Worm (Caenorhabditis elegans) whole organism, late embryonic: ENCODE data around the gene F16B4.2.

ENCODE experiments used
- C38D4.7 ChIP-seq: fragments of 200-800 bp; sonication (Bioruptor generic); optimal IDR thresholded peaks from 2 replicates; lab custom pipeline; 2018; ENCODE audit warnings: mild to moderate bottlenecking, missing genetic modification characterization, moderate library complexity, missing compliant biosample characterization
- K02D7.2 ChIP-seq: sonication (generic microtip); optimal IDR thresholded peaks from 2 replicates; lab custom pipeline; 2017; ENCODE audit warnings: mild to moderate bottlenecking, missing genetic modification characterization, missing compliant biosample characterization
- K09A11.1 ChIP-seq: sonication (generic microtip); optimal IDR thresholded peaks from 2 replicates; lab custom pipeline; 2017; ENCODE audit warnings: antibody characterized with exemption, mild to moderate bottlenecking, missing genetic modification characterization, missing compliant biosample characterization; ENCODE audit not compliant: insufficient read depth
- Y22D7AL.16 ChIP-seq: sonication (generic microtip); optimal IDR thresholded peaks from 2 replicates; lab custom pipeline; 2016; ENCODE audit warnings: missing genetic modification characterization, missing compliant biosample characterization
- ceh-19 ChIP-seq: fragments of 200-800 bp; sonication (Bioruptor generic); optimal IDR thresholded peaks from 2 replicates; lab custom pipeline; 2018; ENCODE audit warnings: mild to moderate bottlenecking, missing genetic modification characterization, missing compliant biosample characterization
- ceh-2 ChIP-seq: sonication (generic microtip); optimal IDR thresholded peaks from 2 replicates; lab custom pipeline; 2016; ENCODE audit warnings: missing genotype, missing genetic modification characterization, missing compliant biosample characterization
- ceh-22 ChIP-seq: sonication (generic microtip); optimal IDR thresholded peaks from 2 replicates; lab custom pipeline; 2017; ENCODE audit warnings: missing biosample characterization, missing genetic modification characterization
- ceh-30 ChIP-seq: fragments of 150-350 bp; optimal IDR thresholded peaks from 2 replicates; lab custom pipeline; 2014; ENCODE audit warnings: missing biosample characterization, missing genetic modification characterization
- ceh-34 ChIP-seq: sonication (generic microtip); optimal IDR thresholded peaks from 2 replicates; lab custom pipeline; 2016; ENCODE audit warnings: mild to moderate bottlenecking, missing genetic modification characterization, missing compliant biosample characterization
- ceh-45 ChIP-seq: fragments of 200-800 bp; sonication (Bioruptor generic); IDR thresholded peaks from 2 replicates; pipeline ENCODE4 v1.3.6; 2022; ENCODE audit warnings: missing genetic modification reagents, missing genetic modification characterization, missing compliant biosample characterization
- ceh-48 ChIP-seq: sonication (generic microtip); optimal IDR thresholded peaks from 2 replicates; lab custom pipeline; 2016; ENCODE audit warnings: missing genetic modification characterization, inconsistent platforms, missing compliant biosample characterization
- che-1 ChIP-seq: sonication (generic microtip); optimal IDR thresholded peaks from 2 replicates; lab custom pipeline; 2016; ENCODE audit warnings: mild to moderate bottlenecking, missing genetic modification characterization, missing compliant biosample characterization
- dmd-4 ChIP-seq: sonication (generic microtip); optimal IDR thresholded peaks from 2 replicates; lab custom pipeline; 2016; ENCODE audit warnings: borderline replicate concordance, missing genetic modification characterization, missing compliant biosample characterization
- dve-1 ChIP-seq: sonication (generic microtip); optimal IDR thresholded peaks from 2 replicates; lab custom pipeline; 2017; ENCODE audit warnings: antibody characterized with exemption, mild to moderate bottlenecking, missing genetic modification characterization, missing compliant biosample characterization
- elt-4 ChIP-seq: sonication (generic microtip); optimal IDR thresholded peaks from 2 replicates; lab custom pipeline; 2016; ENCODE audit warnings: missing genetic modification characterization, missing compliant biosample characterization
- eyg-1 ChIP-seq: sonication (generic microtip); optimal IDR thresholded peaks from 2 replicates; lab custom pipeline; 2016; ENCODE audit warnings: missing genotype, missing genetic modification characterization, missing compliant biosample characterization
- fkh-10 ChIP-seq: fragments of 150-350 bp; optimal IDR thresholded peaks from 2 replicates; lab custom pipeline; 2014; ENCODE audit warnings: missing biosample characterization, missing genetic modification reagents, missing genetic modification characterization
- hlh-15 ChIP-seq: sonication (generic microtip); optimal IDR thresholded peaks from 2 replicates; lab custom pipeline; 2016; ENCODE audit warnings: missing genetic modification characterization, missing compliant biosample characterization
- hlh-30 ChIP-seq: sonication (generic microtip); optimal IDR thresholded peaks from 2 replicates; lab custom pipeline; 2017; ENCODE audit warnings: antibody characterized with exemption, missing genetic modification characterization, missing compliant biosample characterization; ENCODE audit not compliant: insufficient read depth
- hlh-6 ChIP-seq: sonication (generic microtip); optimal IDR thresholded peaks from 2 replicates; lab custom pipeline; 2016; ENCODE audit warnings: missing genotype, missing genetic modification characterization, missing compliant biosample characterization
- madf-2 ChIP-seq: sonication (generic microtip); optimal IDR thresholded peaks from 2 replicates; lab custom pipeline; 2017; ENCODE audit warnings: missing genetic modification characterization, missing compliant biosample characterization
- nfya-1 ChIP-seq: sonication (generic microtip); optimal IDR thresholded peaks from 2 replicates; lab custom pipeline; 2017; ENCODE audit warnings: missing genetic modification characterization, mild to moderate bottlenecking, missing compliant biosample characterization, antibody characterized with exemption, moderate library complexity
- nhr-11 ChIP-seq: fragments of 150-350 bp; optimal IDR thresholded peaks from 2 replicates; lab custom pipeline; 2014; ENCODE audit warnings: missing biosample characterization, missing genetic modification characterization
- nhr-232 ChIP-seq: sonication (generic microtip); optimal IDR thresholded peaks from 2 replicates; lab custom pipeline; 2016; ENCODE audit warnings: missing genetic modification characterization, missing compliant biosample characterization
- pag-3 ChIP-seq: sonication (generic microtip); optimal IDR thresholded peaks from 2 replicates; lab custom pipeline; 2016; ENCODE audit warnings: missing compliant biosample characterization, missing genetic modification characterization, borderline replicate concordance
- pax-1 ChIP-seq: fragments of 150-350 bp; optimal IDR thresholded peaks from 2 replicates; lab custom pipeline; 2014; ENCODE audit warnings: missing biosample characterization, missing genetic modification characterization
- pha-2 ChIP-seq: sonication (generic microtip); optimal IDR thresholded peaks from 2 replicates; lab custom pipeline; 2017; ENCODE audit warnings: mild to moderate bottlenecking, missing genetic modification characterization, missing compliant biosample characterization
- pqm-1 ChIP-seq: sonication (generic microtip); optimal IDR thresholded peaks from 2 replicates; lab custom pipeline; 2016; ENCODE audit warnings: missing genetic modification characterization, missing compliant biosample characterization
- ref-2 ChIP-seq: sonication (generic microtip); optimal IDR thresholded peaks from 2 replicates; lab custom pipeline; 2016; ENCODE audit warnings: missing genetic modification characterization, missing compliant biosample characterization
- rnt-1 ChIP-seq: sonication (generic microtip); optimal IDR thresholded peaks from 2 replicates; lab custom pipeline; 2016; ENCODE audit warnings: missing genetic modification characterization, missing compliant biosample characterization
- sdc-2 ChIP-seq: sonication (generic microtip); optimal IDR thresholded peaks from 2 replicates; lab custom pipeline; 2016; ENCODE audit warnings: missing genotype, missing genetic modification characterization, missing compliant biosample characterization
- sox-2 ChIP-seq: fragments of 200-800 bp; sonication (Bioruptor generic); IDR thresholded peaks from 2 replicates; pipeline ENCODE4 v1.3.6; 2022; ENCODE audit warnings: missing genetic modification reagents, missing genetic modification characterization, missing compliant biosample characterization
- syd-9 ChIP-seq: sonication (generic microtip); optimal IDR thresholded peaks from 2 replicates; lab custom pipeline; 2016; ENCODE audit warnings: mild to moderate bottlenecking, missing genetic modification characterization, moderate library complexity, missing compliant biosample characterization
- unc-3 ChIP-seq, 2 experiments: fragments of 200-800 bp in 1 of 2; sonication (Bioruptor generic) in 1 of 2; sonication (generic microtip) in 1 of 2; conservative IDR thresholded peaks in 1 of 2; optimal IDR thresholded peaks in 1 of 2; 2 replicates each; pipeline versions ENCODE4 v1.3.6 to Lab custom; 2016 to 2022; ENCODE audit warnings: missing compliant biosample characterization in 2 of 2, missing genetic modification characterization in 2 of 2, missing genetic modification reagents in 1 of 2
- unc-55 ChIP-seq: sonication (generic microtip); optimal IDR thresholded peaks from 2 replicates; lab custom pipeline; 2017; ENCODE audit warnings: missing biosample characterization, missing genetic modification reagents, missing genetic modification characterization
- unc-86 ChIP-seq: sonication (generic microtip); optimal IDR thresholded peaks from 2 replicates; lab custom pipeline; 2016; ENCODE audit warnings: missing genetic modification characterization, missing compliant biosample characterization
- zip-5 ChIP-seq: sonication (generic microtip); optimal IDR thresholded peaks from 2 replicates; lab custom pipeline; 2016; ENCODE audit warnings: missing genetic modification characterization, missing compliant biosample characterization
- ztf-16 ChIP-seq: sonication (generic microtip); optimal IDR thresholded peaks from 2 replicates; lab custom pipeline; 2017; ENCODE audit warnings: missing genetic modification characterization, missing compliant biosample characterization

The F16B4.2 gene

DNA sequence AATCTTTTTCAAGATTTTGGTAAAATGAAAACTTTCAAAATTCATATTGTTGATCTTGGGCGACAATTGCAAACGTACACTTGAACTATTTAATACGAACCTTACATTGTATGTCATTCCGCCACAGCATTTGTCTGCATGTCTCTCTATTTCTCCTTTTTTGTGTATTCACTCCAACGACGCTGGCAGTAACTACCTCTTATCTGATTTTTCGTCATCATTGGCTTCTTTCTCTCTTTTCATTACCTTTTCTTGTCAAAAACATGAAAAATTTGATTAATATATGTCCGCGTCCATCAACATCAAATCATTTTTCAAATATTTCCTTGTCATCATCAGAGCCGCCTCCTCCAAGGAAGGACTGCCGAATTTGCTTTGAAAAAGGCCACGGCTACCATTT, 9.3 kb downstream of the F16B4.2 start, which contains the start of gene nhr-177:
Gene nhr-177 (plus strand): TSS at position 167 of the 400 bp plus-strand sequence.
- TF ChIP-seq che-1 (no peak), dve-1 (tag; lab: Kevin White, UChicago) (no peak), ceh-22 (tag; lab: Kevin White, UChicago) (no peak), madf-2 (no peak), sox-2 (no peak), unc-55 (no peak), unc-86 (no peak), pqm-1 (tag; lab: Kevin White, UChicago) (no peak), ceh-48 (tag; lab: Kevin White, UChicago) (no peak), rnt-1 (tag; lab: Kevin White, UChicago) (no peak), dmd-4 (tag; lab: Kevin White, UChicago) (no peak), hlh-6 (tag; lab: Kevin White, UChicago) (no peak), pha-2 (tag; lab: Kevin White, UChicago) (no peak), ztf-16 (tag; lab: Kevin White, UChicago) (no peak), zip-5 (tag; lab: Kevin White, UChicago) (no peak), ref-2 (tag; lab: Kevin White, UChicago) (no peak), pag-3 (tag; lab: Kevin White, UChicago) (no peak), hlh-15 (tag; lab: Kevin White, UChicago) (no peak), hlh-30 (no peak), unc-3 (GFP tag; conservative IDR thresholded peaks at IDR 0.05; lab: Robert Waterston, UW) (no peak), unc-3 (tag; optimal IDR thresholded peaks at IDR 0.05; lab: Kevin White, UChicago) (no peak)
- TF ChIP-seq, all 69 proteins: peak for 0

ce11 chrV:1611570-1611969, 10.7 kb downstream of the F16B4.2 start:
- TF ChIP-seq che-1 (no peak), K09A11.1 (tag; lab: Kevin White, UChicago) (no peak), madf-2 (no peak), nhr-11 (tag; lab: Kevin White, UChicago) (no peak), C38D4.7 (GFP tag; lab: Kevin White, UChicago) (no peak), fkh-10 (GFP tag; lab: Kevin White, UChicago) (no peak), eyg-1 (no peak)

DNA sequence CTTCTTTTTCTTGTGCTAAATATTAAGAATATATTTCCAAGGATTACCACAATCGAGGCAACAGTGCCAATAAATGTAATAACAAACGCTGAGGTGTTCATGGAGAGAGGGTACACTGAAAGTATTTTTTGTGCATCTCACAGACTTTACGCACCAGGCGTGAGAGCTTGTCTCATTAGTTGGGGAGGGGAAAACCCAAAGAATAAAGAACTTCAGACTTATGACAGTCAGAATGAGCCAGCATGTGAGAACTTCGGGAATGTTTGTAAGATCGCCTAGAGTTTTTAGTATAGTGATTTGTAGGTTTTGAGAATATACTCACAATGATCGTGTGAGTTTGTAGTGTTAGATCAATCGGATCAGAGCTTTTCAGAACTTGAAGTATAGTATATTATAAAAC, 13.9 kb downstream of the F16B4.2 start, which contains the start of gene srbc-41:
Gene srbc-41 (minus strand): TSS at position 101 of the 400 bp plus-strand sequence.
- no peak for TF ChIP-seq syd-9 (tag; lab: Kevin White, UChicago)
- no peak for TF ChIP-seq ceh-45
- TF ChIP-seq, all 69 proteins: peak for 0

DNA sequence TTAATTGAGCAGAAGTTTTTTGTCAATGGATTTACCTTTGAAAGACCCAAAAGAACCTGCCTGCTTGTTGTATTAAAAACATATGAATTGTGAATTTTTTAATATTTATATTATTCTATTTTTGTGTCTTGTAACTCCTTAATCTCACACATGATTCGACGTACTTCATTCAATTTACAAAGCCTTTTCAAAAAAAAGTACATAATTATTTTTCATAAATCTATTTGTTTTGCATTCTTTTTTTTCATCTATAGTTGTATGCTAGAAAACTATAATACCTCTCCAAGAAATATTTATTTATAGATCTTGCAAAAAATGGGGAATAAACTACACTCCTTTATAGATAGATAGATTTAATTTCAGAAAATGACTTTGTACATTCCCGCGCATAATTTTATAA, 17.9 kb downstream of the F16B4.2 start, which contains the start of gene nhr-179:
Gene nhr-179 (minus strand): TSS at position 101 of the 400 bp plus-strand sequence.
- TF ChIP-seq nfya-1 (tag; lab: Kevin White, UChicago) (no peak), ceh-2 (tag; lab: Kevin White, UChicago) (no peak), che-1 (no peak), pax-1 (tag; lab: Kevin White, UChicago) (no peak), ceh-34 (tag; lab: Kevin White, UChicago) (no peak), madf-2 (no peak), eyg-1 (no peak), nhr-232 (tag; lab: Kevin White, UChicago) (no peak), ceh-19 (GFP tag; lab: Kevin White, UChicago) (no peak), dve-1 (tag; lab: Kevin White, UChicago) (no peak), K02D7.2 (tag; lab: Kevin White, UChicago) (no peak), sdc-2 (tag; lab: Kevin White, UChicago) (no peak), Y22D7AL.16 (no peak), sox-2 (no peak), ref-2 (tag; lab: Kevin White, UChicago) (no peak), nhr-11 (tag; lab: Kevin White, UChicago) (no peak), syd-9 (tag; lab: Kevin White, UChicago) (no peak), ceh-30 (tag; lab: Kevin White, UChicago) (no peak), ceh-48 (tag; lab: Kevin White, UChicago) (no peak), elt-4 (tag; lab: Kevin White, UChicago) (no peak)
